Fruit fly (Drosophila melanogaster) whole organism, pupa: Measurements from ENCODE around the gene CG1983.
A peak's percentile ranks its signal among the peaks of the same experiment; 100 is the strongest.

Source experiments
- CG15710 ChIP-seq: fragments of 200-800 bp; sonication (Bioruptor generic); optimal IDR thresholded peaks from 2 replicates; lab custom pipeline; 2018; ENCODE audit warnings: missing biosample characterization, mild to moderate bottlenecking, missing genetic modification characterization, moderate library complexity
- CG32121 ChIP-seq: fragments of 200-800 bp; sonication (Bioruptor generic); IDR thresholded peaks from 2 replicates; pipeline ENCODE4 v1.3.6; 2022; ENCODE audit warnings: missing biosample characterization, missing genetic modification characterization
- Ets98B ChIP-seq: fragments of 200-800 bp; sonication (Bioruptor generic); IDR thresholded peaks from 2 replicates; pipeline ENCODE4 v1.3.6; 2022; ENCODE audit warnings: missing biosample characterization, missing genetic modification characterization
- fd96Ca ChIP-seq: fragments of 200-800 bp; sonication (Bioruptor generic); IDR thresholded peaks from 3 replicates; pipeline ENCODE4 v1.3.6; 2022; ENCODE audit warnings: missing biosample characterization, missing genetic modification characterization
- gl ChIP-seq: fragments of 200-800 bp; sonication (Bioruptor generic); optimal IDR thresholded peaks from 2 replicates; lab custom pipeline; 2018; ENCODE audit warnings: missing biosample characterization, mild to moderate bottlenecking, missing genetic modification characterization

- TF ChIP-seq fd96Ca (GFP tag; lab: Robert Waterston, UW) (0 out of 3 replicates have a peak, but pooled peaks have one; percentile 27), Ets98B (GFP tag; lab: Robert Waterston, UW) (peak; percentile 59; the same call in 1 of the 2 replicates), CG32121 (GFP tag; lab: Robert Waterston, UW) (peak; percentile 46), gl (tag; lab: Kevin White, UChicago) (no peak), CG15710 (tag; lab: Kevin White, UChicago) (no peak)
These were observed 17.1 kb downstream of the CG1983 start, which contains the start of gene CG11498 for dm6 chr3R:30160312-30160942.
